Fruit fly (Drosophila melanogaster): Measurements from ENCODE around the gene CG17294.

CG17294 gene

DNA sequence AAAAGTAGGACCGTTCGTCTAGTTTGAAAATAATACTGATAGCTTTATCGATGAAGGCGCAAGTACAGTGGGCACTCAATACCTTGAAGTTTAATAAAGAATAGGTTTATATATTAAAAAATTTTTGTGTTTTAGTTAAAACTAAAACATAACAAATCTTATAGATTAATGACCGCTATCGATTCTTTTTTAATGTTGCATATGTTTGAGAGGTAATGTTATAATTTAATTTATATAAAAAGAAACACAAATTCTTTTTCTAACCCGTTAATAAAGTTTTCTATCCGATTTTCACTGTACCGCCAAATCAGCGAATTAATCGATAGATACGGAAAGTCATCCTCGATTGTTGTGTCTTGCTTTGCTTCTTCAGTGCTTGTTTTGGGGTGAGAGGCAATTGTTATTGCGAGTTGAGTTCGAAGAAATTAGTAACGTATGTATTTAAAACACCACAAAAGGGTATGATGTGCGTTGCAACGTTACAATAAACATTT, 7.3 kb downstream of the CG17294 start, which contains the start of the genes Dad1 and CG13384 (continued):
- TF ChIP-seq BtbVII (GFP tag; optimal IDR thresholded peaks at IDR 0.05) (peak; percentile 89), Opbp (GFP tag; IDR thresholded peaks at IDR 0.05; ENCODE audit: partially characterized antibody) (peak; percentile 33; the same call in 1 of the 3 replicates), al (GFP tag; IDR thresholded peaks at IDR 0.05) (peak; percentile 95), Atf3 (GFP tag; optimal IDR thresholded peaks at IDR 0.05) (peak; percentile 16), CG13123 (GFP tag; optimal IDR thresholded peaks at IDR 0.05) (peak; percentile 77), gcm2 (GFP tag; optimal IDR thresholded peaks at IDR 0.05) (no peak), Nf-YB (GFP tag; optimal IDR thresholded peaks at IDR 0.05) (peak; percentile 81), CkIIα-i1 (GFP tag; IDR thresholded peaks at IDR 0.05) (no peak), CG3407 (GFP tag; optimal IDR thresholded peaks at IDR 0.05) (peak; percentile 78), sqz (GFP tag; optimal IDR thresholded peaks at IDR 0.05) (peak; percentile 84), Mes4 (GFP tag; optimal IDR thresholded peaks at IDR 0.05) (peak; percentile 29), CG17186 (GFP tag; optimal IDR thresholded peaks at IDR 0.05) (peak; percentile 59), kni (GFP tag; optimal IDR thresholded peaks at IDR 0.05) (peak; percentile 59), CG4360 (GFP tag; IDR thresholded peaks at IDR 0.05) (0 out of 2 replicates have a peak, but pooled peaks have one; percentile 42), nerfin-2 (GFP tag; IDR thresholded peaks at IDR 0.05; ENCODE audit: partially characterized antibody) (no peak), CG12236 (GFP tag; optimal IDR thresholded peaks at IDR 0.05) (no peak), jumu (GFP tag; optimal IDR thresholded peaks at IDR 0.05) (no peak), mld (GFP tag; IDR thresholded peaks at IDR 0.05; ENCODE audit: partially characterized antibody) (no peak), PHDP (tag; optimal IDR thresholded peaks at IDR 0.05) (peak; percentile 96), CG30431 (GFP tag; optimal IDR thresholded peaks at IDR 0.05) (peak; percentile 69), tap (tag; optimal IDR thresholded peaks at IDR 0.05) (peak; percentile 90), pho (GFP tag; optimal IDR thresholded peaks at IDR 0.05) (peak; percentile 81), NfI (GFP tag; optimal IDR thresholded peaks at IDR 0.05) (peak; percentile 91), CG7987 (GFP tag; optimal IDR thresholded peaks at IDR 0.05) (peak; percentile 40), Med (GFP tag) (peak; percentile 78), Meics (GFP tag; optimal IDR thresholded peaks at IDR 0.05) (peak; percentile 95), Atf6 (GFP tag; IDR thresholded peaks at IDR 0.05) (peak; percentile 93), CG11560 (tag; IDR thresholded peaks at IDR 0.05) (peak; percentile 82), zen2 (GFP tag; IDR thresholded peaks at IDR 0.05; ENCODE audit: partially characterized antibody) (no peak), ab (GFP tag; optimal IDR thresholded peaks at IDR 0.05) (peak; percentile 20), CG8765 (GFP tag; IDR thresholded peaks at IDR 0.05) (peak; percentile 78; the same call in 1 of the 2 replicates), oc (tag; optimal IDR thresholded peaks at IDR 0.05) (peak; percentile 91), NC2α (GFP tag; optimal IDR thresholded peaks at IDR 0.05) (peak; percentile 5), Dref (GFP tag; IDR thresholded peaks at IDR 0.05) (peak; percentile 61), Trl (optimal IDR thresholded peaks at IDR 0.05) (no peak), Trl (GFP tag; optimal IDR thresholded peaks at IDR 0.05) (peak; percentile 55), phol (tag; optimal IDR thresholded peaks at IDR 0.05) (peak; percentile 94), Deaf1 (tag; optimal IDR thresholded peaks at IDR 0.05) (peak; percentile 79), CG11504 (tag; optimal IDR thresholded peaks at IDR 0.05) (peak; percentile 89), CG10209 (GFP tag; optimal IDR thresholded peaks at IDR 0.05) (peak; percentile 92), CG11398 (GFP tag; optimal IDR thresholded peaks at IDR 0.05) (no peak), odd (GFP tag; optimal IDR thresholded peaks at IDR 0.05) (peak; percentile 87), Side (GFP tag; optimal IDR thresholded peaks at IDR 0.05) (no peak), Vsx1 (GFP tag; optimal IDR thresholded peaks at IDR 0.05) (peak; percentile 78), hb (GFP tag; IDR thresholded peaks at IDR 0.05; ENCODE audit: partially characterized antibody) (no peak), CG14965 (GFP tag; optimal IDR thresholded peaks at IDR 0.05; ENCODE audit: borderline replicate concordance) (no peak), sima (GFP tag; optimal IDR thresholded peaks at IDR 0.05) (no peak), unc-4 (GFP tag; IDR thresholded peaks at IDR 0.05; ENCODE audit: partially characterized antibody) (0 out of 2 replicates have a peak, but pooled peaks have one; percentile 51), ems (GFP tag; optimal IDR thresholded peaks at IDR 0.05) (peak; percentile 48), Bdp1 (GFP tag; optimal IDR thresholded peaks at IDR 0.05) (peak; percentile 63)
